Fruit fly (Drosophila melanogaster) whole organism, embryonic: ENCODE data around the gene cv-c.

Experiments used
- Atf6 ChIP-seq: fragments of 200-800 bp; sonication (Bioruptor generic); IDR thresholded peaks from 2 replicates; pipeline ENCODE4 v1.3.6; 2022; ENCODE audit warnings: missing biosample characterization, missing genetic modification characterization
- BtbVII ChIP-seq: fragments of 200-800 bp; sonication (Bioruptor generic); optimal IDR thresholded peaks from 3 replicates; lab custom pipeline; 2017; ENCODE audit warnings: missing biosample characterization, mild to moderate bottlenecking, missing genetic modification characterization
- CG10274 ChIP-seq: fragments of 200-800 bp; sonication (Bioruptor generic); optimal IDR thresholded peaks from 3 replicates; lab custom pipeline; 2017; ENCODE audit warnings: missing biosample characterization, mild to moderate bottlenecking, missing genetic modification characterization
- CG12236 ChIP-seq: fragments of 200-800 bp; sonication (Bioruptor generic); optimal IDR thresholded peaks from 2 replicates; lab custom pipeline; 2016; ENCODE audit warnings: missing biosample characterization, missing genetic modification characterization
- CG12299 ChIP-seq: fragments of 200-800 bp; sonication (Bioruptor generic); optimal IDR thresholded peaks from 2 replicates; lab custom pipeline; 2018; ENCODE audit warnings: missing biosample characterization, mild to moderate bottlenecking, missing genetic modification characterization
- CG13775 ChIP-seq: fragments of 200-800 bp; sonication (Bioruptor generic); optimal IDR thresholded peaks from 3 replicates; lab custom pipeline; 2017; ENCODE audit warnings: missing biosample characterization, mild to moderate bottlenecking, missing genetic modification characterization
- CG15011 ChIP-seq: fragments of 200-800 bp; sonication (Bioruptor generic); optimal IDR thresholded peaks from 3 replicates; lab custom pipeline; 2018; ENCODE audit warnings: missing biosample characterization, mild to moderate bottlenecking, missing genetic modification characterization
- CG15073 ChIP-seq: fragments of 200-800 bp; sonication (Bioruptor generic); optimal IDR thresholded peaks from 2 replicates; lab custom pipeline; 2016; ENCODE audit warnings: missing biosample characterization, missing genetic modification characterization
- CG18476 ChIP-seq: fragments of 200-800 bp; sonication (Bioruptor generic); optimal IDR thresholded peaks from 2 replicates; lab custom pipeline; 2016; ENCODE audit warnings: missing biosample characterization, mild to moderate bottlenecking, missing genetic modification characterization
- CG2129 ChIP-seq: fragments of 200-800 bp; sonication (Bioruptor generic); IDR thresholded peaks from 2 replicates; pipeline ENCODE4 v1.3.6; 2022; ENCODE audit warnings: missing biosample characterization, missing genetic modification characterization; ENCODE audit not compliant: partially characterized antibody
- CG2199 ChIP-seq: fragments of 200-800 bp; sonication (Bioruptor generic); IDR thresholded peaks from 3 replicates; pipeline ENCODE4 v1.3.6; 2022; ENCODE audit warnings: missing biosample characterization, missing genetic modification characterization
- CG2678 ChIP-seq: fragments of 200-800 bp; sonication (Bioruptor generic); optimal IDR thresholded peaks from 3 replicates; lab custom pipeline; 2019; ENCODE audit warnings: missing biosample characterization, mild to moderate bottlenecking, missing genetic modification characterization, moderate library complexity
- CG30403 ChIP-seq: fragments of 200-800 bp; sonication (Bioruptor generic); optimal IDR thresholded peaks from 3 replicates; lab custom pipeline; 2016; ENCODE audit warnings: missing biosample characterization, missing genetic modification characterization
- CG32767 ChIP-seq: fragments of 200-800 bp; sonication (Bioruptor generic); IDR thresholded peaks from 2 replicates; pipeline ENCODE4 v1.3.6; 2022; ENCODE audit warnings: missing biosample characterization, missing genetic modification characterization
- CG4328 ChIP-seq: fragments of 200-800 bp; sonication (Bioruptor generic); optimal IDR thresholded peaks from 3 replicates; lab custom pipeline; 2017; ENCODE audit warnings: missing biosample characterization, missing genetic modification reagents, missing genetic modification characterization
- CG4617 ChIP-seq: fragments of 200-800 bp; sonication (Bioruptor generic); optimal IDR thresholded peaks from 3 replicates; lab custom pipeline; 2016; ENCODE audit warnings: missing biosample characterization, missing genetic modification characterization, borderline replicate concordance
- CG6689 ChIP-seq: fragments of 200-800 bp; sonication (Bioruptor generic); IDR thresholded peaks from 2 replicates; pipeline ENCODE4 v1.3.6; 2022; ENCODE audit warnings: missing biosample characterization, missing genetic modification characterization
- CG6791 ChIP-seq: fragments of 200-800 bp; sonication (Bioruptor generic); IDR thresholded peaks from 3 replicates; pipeline ENCODE4 v1.3.6; 2022; ENCODE audit warnings: missing biosample characterization, missing genetic modification characterization; ENCODE audit not compliant: partially characterized antibody
- CG6854 ChIP-seq: fragments of 200-800 bp; sonication (Bioruptor generic); optimal IDR thresholded peaks from 3 replicates; lab custom pipeline; 2017; ENCODE audit warnings: missing biosample characterization, mild to moderate bottlenecking, missing genetic modification characterization
- CG8765 ChIP-seq: fragments of 200-800 bp; sonication (Bioruptor generic); IDR thresholded peaks from 2 replicates; pipeline ENCODE4 v1.3.6; 2022; ENCODE audit warnings: missing biosample characterization, missing genetic modification characterization
- CG9932 ChIP-seq: fragments of 200-800 bp; sonication (Bioruptor generic); IDR thresholded peaks from 2 replicates; pipeline ENCODE4 v1.3.6; 2022; ENCODE audit warnings: missing biosample characterization, missing genetic modification characterization
- Ets65A ChIP-seq: fragments of 200-800 bp; sonication (Bioruptor generic); peaks from one replicate; lab custom pipeline; 2016; ENCODE audit warnings: missing biosample characterization, missing genetic modification characterization
- H15 ChIP-seq: fragments of 200-800 bp; sonication (Bioruptor generic); IDR thresholded peaks from 3 replicates; pipeline ENCODE4 v1.3.6; 2022; ENCODE audit warnings: missing biosample characterization, missing genetic modification characterization
- Hmr ChIP-seq: fragments of 200-800 bp; sonication (Bioruptor generic); optimal IDR thresholded peaks from 3 replicates; lab custom pipeline; 2017; ENCODE audit warnings: mild to moderate bottlenecking, missing biosample characterization, missing genetic modification reagents, missing genetic modification characterization
- Hr78 ChIP-seq, 2 experiments: fragments of 200-800 bp in 1 of 2; fragments of >200 bp in 1 of 2; sonication (Bioruptor generic) in 1 of 2; optimal IDR thresholded peaks; 2 replicates each; lab custom pipeline; 2017 to 2019; ENCODE audit warnings: missing biosample characterization in 2 of 2, missing genetic modification characterization in 2 of 2, mild to moderate bottlenecking in 1 of 2, moderate library complexity in 1 of 2
- MTF-1 ChIP-seq: fragments of 200-800 bp; sonication (Bioruptor generic); optimal IDR thresholded peaks from 2 replicates; lab custom pipeline; 2018; ENCODE audit warnings: missing biosample characterization, mild to moderate bottlenecking, missing genetic modification characterization, borderline replicate concordance
- Mes4 ChIP-seq: fragments of 200-800 bp; sonication (Bioruptor generic); optimal IDR thresholded peaks from 2 replicates; lab custom pipeline; 2016; ENCODE audit warnings: missing biosample characterization, missing genetic modification characterization
- Neu2 ChIP-seq: fragments of 200-800 bp; sonication (Bioruptor generic); optimal IDR thresholded peaks from 3 replicates; lab custom pipeline; 2016; ENCODE audit warnings: missing biosample characterization, missing genetic modification characterization, borderline replicate concordance
- Opbp ChIP-seq: fragments of 200-800 bp; sonication (Bioruptor generic); IDR thresholded peaks from 3 replicates; pipeline ENCODE4 v1.3.6; 2022; ENCODE audit warnings: missing biosample characterization, missing genetic modification characterization; ENCODE audit not compliant: partially characterized antibody
- TFAM ChIP-seq: fragments of 200-800 bp; sonication (Bioruptor generic); optimal IDR thresholded peaks from 2 replicates; lab custom pipeline; 2017; ENCODE audit warnings: missing biosample characterization, missing genetic modification characterization, inconsistent platforms
- al ChIP-seq: fragments of 200-800 bp; sonication (Bioruptor generic); IDR thresholded peaks from 2 replicates; pipeline ENCODE4 v1.3.6; 2022; ENCODE audit warnings: missing biosample characterization, missing genetic modification characterization
- ap ChIP-seq: fragments of 200-800 bp; sonication (Bioruptor generic); IDR thresholded peaks from 2 replicates; pipeline ENCODE4 v1.3.6; 2022; ENCODE audit warnings: missing biosample characterization, missing genetic modification characterization
- chinmo ChIP-seq: fragments of 200-800 bp; sonication (Bioruptor generic); IDR thresholded peaks from 4 replicates; pipeline ENCODE4 v1.3.6; 2022; ENCODE audit warnings: missing biosample characterization, missing genetic modification characterization; ENCODE audit not compliant: partially characterized antibody
- ems ChIP-seq: fragments of 200-800 bp; sonication (Bioruptor generic); optimal IDR thresholded peaks from 3 replicates; lab custom pipeline; 2016; ENCODE audit warnings: missing biosample characterization, missing genetic modification characterization
- fd3F ChIP-seq: fragments of 200-800 bp; sonication (Bioruptor generic); optimal IDR thresholded peaks from 2 replicates; lab custom pipeline; 2018; ENCODE audit warnings: missing biosample characterization, mild to moderate bottlenecking, missing genetic modification characterization, moderate library complexity
- grau ChIP-seq: fragments of 200-800 bp; optimal IDR thresholded peaks from 3 replicates; lab custom pipeline; 2019; ENCODE audit warnings: missing biosample characterization, mild to moderate bottlenecking, missing genetic modification characterization, moderate library complexity
- gt ChIP-seq: fragments of 200-800 bp; sonication (Bioruptor generic); IDR thresholded peaks from 2 replicates; pipeline ENCODE4 v1.3.6; 2022; ENCODE audit warnings: missing biosample characterization, missing genetic modification characterization
- inv ChIP-seq: fragments of 200-800 bp; sonication (Bioruptor generic); IDR thresholded peaks from 2 replicates; pipeline ENCODE4 v1.3.6; 2022; ENCODE audit warnings: missing biosample characterization, missing genetic modification characterization; ENCODE audit not compliant: partially characterized antibody
- kay ChIP-seq: fragments of 200-800 bp; sonication (Bioruptor generic); optimal IDR thresholded peaks from 2 replicates; lab custom pipeline; 2016; ENCODE audit warnings: missing biosample characterization, missing genetic modification characterization
- lola ChIP-seq, 3 experiments: fragments of >200 bp in 2 of 3; fragments of 200-800 bp in 1 of 3; sonication (Bioruptor generic) in 1 of 3; optimal IDR thresholded peaks; 2 replicates each; lab custom pipeline; 2017 to 2019; ENCODE audit warnings: missing biosample characterization in 3 of 3, missing genetic modification characterization in 3 of 3, mild to moderate bottlenecking in 1 of 3, moderate library complexity in 1 of 3
- mam ChIP-seq: fragments of 200-800 bp; sonication (Bioruptor generic); optimal IDR thresholded peaks from 3 replicates; lab custom pipeline; 2016; ENCODE audit warnings: missing biosample characterization, missing genetic modification characterization
- org-1 ChIP-seq: fragments of 200-800 bp; sonication (Bioruptor generic); optimal IDR thresholded peaks from 2 replicates; lab custom pipeline; 2017; ENCODE audit warnings: missing biosample characterization, missing genetic modification characterization
- phol ChIP-seq: fragments of 200-800 bp; sonication (Bioruptor generic); optimal IDR thresholded peaks from 3 replicates; lab custom pipeline; 2018; ENCODE audit warnings: missing biosample characterization, mild to moderate bottlenecking, missing genetic modification characterization, moderate library complexity
- row ChIP-seq: fragments of 200-800 bp; sonication (Bioruptor generic); IDR thresholded peaks from 3 replicates; pipeline ENCODE4 v1.3.6; 2022; ENCODE audit warnings: missing biosample characterization, missing genetic modification characterization
- tap ChIP-seq: fragments of 200-800 bp; optimal IDR thresholded peaks from 3 replicates; lab custom pipeline; 2019; ENCODE audit warnings: missing biosample characterization, mild to moderate bottlenecking, missing genetic modification characterization, moderate library complexity
- tx ChIP-seq: fragments of 200-800 bp; sonication (Bioruptor generic); optimal IDR thresholded peaks from 2 replicates; lab custom pipeline; 2016; ENCODE audit warnings: missing biosample characterization, missing genetic modification characterization
- zen2 ChIP-seq: fragments of 200-800 bp; sonication (Bioruptor generic); IDR thresholded peaks from 3 replicates; pipeline ENCODE4 v1.3.6; 2022; ENCODE audit warnings: missing biosample characterization, missing genetic modification characterization; ENCODE audit not compliant: partially characterized antibody
- zfh1 ChIP-seq: fragments of 200-800 bp; sonication (Bioruptor generic); IDR thresholded peaks from 3 replicates; pipeline ENCODE4 v1.3.6; 2022; ENCODE audit warnings: missing biosample characterization, missing genetic modification characterization

The cv-c gene

dm6 chr3R:14478438-14479033 is 3.0 kb downstream of the cv-c start (continued):
- peak; percentile 18 for TF ChIP-seq CG12236
- peak; percentile 72 for TF ChIP-seq CG12299 (tag; lab: Kevin White, UChicago)
- TF ChIP-seq H15 (GFP tag; lab: Robert Waterston, UW), result peak; percentile 44; the same call in 1 of the 3 replicates
- no peak for TF ChIP-seq gt
- peak; percentile 44 for TF ChIP-seq CG4617 (GFP tag; lab: Kevin White, UChicago)
- peak; percentile 4 for TF ChIP-seq Mes4 (GFP tag; lab: Kevin White, UChicago)
- peak; percentile 67 for TF ChIP-seq zfh1 (GFP tag; lab: Robert Waterston, UW)
- TF ChIP-seq CG6689 (GFP tag; lab: Robert Waterston, UW), result peak; percentile 89
- TF ChIP-seq ap (GFP tag; lab: Robert Waterston, UW), result peak; percentile 71
- peak in 1 of 2 experiments; percentile 77 for TF ChIP-seq Hr78 (GFP tag; optimal IDR thresholded peaks at IDR 0.05; lab: Kevin White, UChicago)
- peak; percentile 85 for TF ChIP-seq CG30403 (GFP tag; lab: Kevin White, UChicago)
- TF ChIP-seq kay, result peak; percentile 60
- peak; percentile 89 for TF ChIP-seq grau (tag; lab: Kevin White, UChicago)
- no peak for TF ChIP-seq CG6791
- TF ChIP-seq tx (GFP tag; lab: Kevin White, UChicago), result no peak
- TF ChIP-seq CG15073, result no peak
- peak; percentile 20 for TF ChIP-seq CG4328 (GFP tag; lab: Kevin White, UChicago)
- peak; percentile 33 for TF ChIP-seq ems
- TF ChIP-seq al (GFP tag; lab: Robert Waterston, UW), result peak; percentile 79
- TF ChIP-seq CG15011, result peak; percentile 70
- TF ChIP-seq Atf6, result peak; percentile 83
- peak; percentile 0 for TF ChIP-seq mam (GFP tag; lab: Kevin White, UChicago)
- peak; percentile 1 for TF ChIP-seq TFAM (GFP tag; lab: Kevin White, UChicago)
- no peak for TF ChIP-seq inv (GFP tag; lab: Robert Waterston, UW)
- 0 out of 2 replicates have a peak, but pooled peaks have one; percentile 33 for TF ChIP-seq CG8765 (GFP tag; lab: Robert Waterston, UW)
- TF ChIP-seq CG13775, result peak; percentile 77
- TF ChIP-seq CG6854, result peak; percentile 50
- TF ChIP-seq BtbVII (GFP tag; lab: Kevin White, UChicago), result peak; percentile 64
- peak; percentile 76 for TF ChIP-seq CG9932
- TF ChIP-seq Neu2 (GFP tag; lab: Kevin White, UChicago), result no peak
- peak; percentile 65 for TF ChIP-seq org-1 (GFP tag; lab: Kevin White, UChicago)
- TF ChIP-seq chinmo (GFP tag; lab: Robert Waterston, UW), result peak; percentile 91
- peak; percentile 82 for TF ChIP-seq Hmr (GFP tag; lab: Kevin White, UChicago)
- TF ChIP-seq MTF-1 (GFP tag; lab: Kevin White, UChicago), result no peak
- no peak for TF ChIP-seq zen2 (GFP tag; lab: Robert Waterston, UW)
- TF ChIP-seq CG2129 (GFP tag; lab: Robert Waterston, UW), result no peak
- TF ChIP-seq CG32767 (GFP tag; lab: Robert Waterston, UW), result peak; percentile 79
- TF ChIP-seq CG2199 (GFP tag; lab: Robert Waterston, UW), result peak; percentile 42; the same call in 1 of the 3 replicates
- peak; percentile 77 for TF ChIP-seq tap (tag; lab: Kevin White, UChicago)
- peak; percentile 47 for TF ChIP-seq Ets65A (GFP tag; lab: Kevin White, UChicago)
- TF ChIP-seq fd3F (GFP tag; lab: Kevin White, UChicago), result peak; percentile 66
- TF ChIP-seq CG2678 (tag; lab: Kevin White, UChicago), result peak; percentile 92
- peak; percentile 89 for TF ChIP-seq row (GFP tag; lab: Robert Waterston, UW)
- peak; percentile 58 for TF ChIP-seq CG18476 (GFP tag; lab: Kevin White, UChicago)
- no peak for TF ChIP-seq Opbp
- peak; percentile 88 for TF ChIP-seq phol
- TF ChIP-seq lola (GFP tag; optimal IDR thresholded peaks at IDR 0.05; lab: Kevin White, UChicago), result peak in 1 of 3 experiments; percentile 88
- peak; percentile 14 for TF ChIP-seq CG10274 (GFP tag; lab: Kevin White, UChicago)
